Worm (Caenorhabditis elegans) whole organism, L4/young adult: ENCODE measurements around the gene F34D10.9.

Experiments
- W03F9.2 ChIP-seq: fragments of 150-350 bp; optimal IDR thresholded peaks from 2 replicates; lab custom pipeline; 2014; ENCODE audit warnings: missing biosample characterization, missing genetic modification characterization
- dao-5 ChIP-seq: sonication (generic microtip); optimal IDR thresholded peaks from 2 replicates; lab custom pipeline; 2016; ENCODE audit warnings: missing genotype, missing genetic modification characterization, moderate library complexity, missing compliant biosample characterization
- him-1 ChIP-seq: sonication (generic microtip); optimal IDR thresholded peaks from 2 replicates; lab custom pipeline; 2016; ENCODE audit warnings: missing genotype, missing genetic modification reagents, missing genetic modification characterization, missing compliant biosample characterization

DNA sequence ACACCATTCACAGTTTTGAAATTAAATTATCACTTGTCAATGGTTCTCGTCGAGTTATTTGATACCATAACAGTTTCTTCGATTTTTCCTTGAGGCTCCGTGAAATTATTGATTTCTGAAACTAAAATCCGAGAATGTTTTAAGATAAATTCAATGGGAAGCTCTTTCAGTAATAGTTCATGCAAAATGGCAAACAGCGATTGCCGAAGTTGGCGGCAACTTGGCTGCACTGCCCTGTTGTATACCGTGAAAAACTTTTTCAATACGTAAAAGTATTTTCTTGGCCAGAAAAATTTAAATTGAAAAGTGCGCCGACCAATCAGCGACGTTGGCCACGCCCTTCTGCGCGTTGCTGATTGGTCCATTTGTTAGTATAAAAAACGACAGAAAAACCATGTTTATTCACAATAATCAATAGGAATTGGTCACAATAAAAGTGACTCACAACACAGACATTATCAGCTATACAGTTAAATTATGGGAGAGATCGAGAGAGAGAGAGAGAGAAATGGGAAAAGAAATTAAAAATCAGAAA lies 46.5 kb downstream of the F34D10.9 start:
- TF ChIP-seq him-1 (tag; lab: Kevin White, UChicago) (no peak), dao-5 (tag; lab: Kevin White, UChicago) (no peak), W03F9.2 (tag; lab: Kevin White, UChicago) (no peak)
